Fruit fly (Drosophila melanogaster) whole organism, adult: ENCODE results near the gene CG32037.

Source experiments
- CG11617 ChIP-seq: fragments of 200-800 bp; sonication (Bioruptor generic); optimal IDR thresholded peaks from 2 replicates; lab custom pipeline; 2017; ENCODE audit warnings: mild to moderate bottlenecking, missing biosample characterization, missing genetic modification reagents, missing genetic modification characterization
- CG12768 ChIP-seq: fragments of 200-800 bp; sonication (Bioruptor generic); optimal IDR thresholded peaks from 2 replicates; lab custom pipeline; 2017; ENCODE audit warnings: missing biosample characterization, missing genetic modification characterization, mild to moderate bottlenecking, moderate library complexity, missing genetic modification reagents
- CG14711 ChIP-seq: fragments of 200-800 bp; sonication (Bioruptor generic); optimal IDR thresholded peaks from 2 replicates; lab custom pipeline; 2018; ENCODE audit warnings: missing biosample characterization, mild to moderate bottlenecking, missing genetic modification characterization, moderate library complexity
- CG1620 ChIP-seq: fragments of 200-800 bp; sonication (Bioruptor generic); optimal IDR thresholded peaks from 2 replicates; lab custom pipeline; 2016; ENCODE audit warnings: missing biosample characterization, missing genetic modification characterization
- CG33017 ChIP-seq: fragments of 200-800 bp; sonication (Bioruptor generic); optimal IDR thresholded peaks from 2 replicates; lab custom pipeline; 2018; ENCODE audit warnings: missing biosample characterization, mild to moderate bottlenecking, missing genetic modification characterization, moderate library complexity
- CG5204 ChIP-seq: fragments of 200-800 bp; sonication (Bioruptor generic); optimal IDR thresholded peaks from 2 replicates; lab custom pipeline; 2016; ENCODE audit warnings: missing biosample characterization, missing genetic modification characterization
- CG7045 ChIP-seq: fragments of 200-800 bp; sonication (Bioruptor generic); optimal IDR thresholded peaks from 2 replicates; lab custom pipeline; 2017; ENCODE audit warnings: missing biosample characterization, mild to moderate bottlenecking, missing genetic modification characterization
- CG7101 ChIP-seq: fragments of 200-800 bp; sonication (Bioruptor generic); optimal IDR thresholded peaks from 2 replicates; lab custom pipeline; 2018; ENCODE audit warnings: missing biosample characterization, mild to moderate bottlenecking, missing genetic modification characterization, moderate library complexity
- Clk ChIP-seq: fragments of 200-800 bp; sonication (Bioruptor generic); optimal IDR thresholded peaks from 2 replicates; lab custom pipeline; 2017; ENCODE audit warnings: missing biosample characterization, missing genetic modification characterization
- Crg-1 ChIP-seq: fragments of 200-800 bp; sonication (Bioruptor generic); optimal IDR thresholded peaks from 2 replicates; lab custom pipeline; 2016; ENCODE audit warnings: missing biosample characterization, missing genetic modification characterization
- Hr96 ChIP-seq: fragments of 200-800 bp; sonication (Bioruptor generic); optimal IDR thresholded peaks from 2 replicates; lab custom pipeline; 2016; ENCODE audit warnings: missing biosample characterization, missing genetic modification characterization
- Mnt ChIP-seq: fragments of 200-800 bp; sonication (Bioruptor generic); optimal IDR thresholded peaks from 2 replicates; lab custom pipeline; 2016; ENCODE audit warnings: missing biosample characterization, mild to moderate bottlenecking, missing genetic modification characterization
- bab1 ChIP-seq: fragments of 200-800 bp; sonication (Bioruptor generic); optimal IDR thresholded peaks from 3 replicates; lab custom pipeline; 2019; ENCODE audit warnings: missing biosample characterization, mild to moderate bottlenecking, missing genetic modification characterization, moderate library complexity
- cic ChIP-seq: fragments of 200-800 bp; sonication (Bioruptor generic); optimal IDR thresholded peaks from 2 replicates; lab custom pipeline; 2017; ENCODE audit warnings: missing biosample characterization, mild to moderate bottlenecking, missing genetic modification characterization, moderate library complexity
- cnc ChIP-seq, 2 experiments: fragments of >200 bp; optimal IDR thresholded peaks; 2 replicates each; lab custom pipeline; 2017
- kay ChIP-seq: fragments of 200-800 bp; sonication (Bioruptor generic); peaks from one replicate; lab custom pipeline; 2016; ENCODE audit warnings: missing biosample characterization, missing genetic modification characterization, borderline replicate concordance
- ovo ChIP-seq: fragments of 200-800 bp; sonication (Bioruptor generic); optimal IDR thresholded peaks from 2 replicates; lab custom pipeline; 2016; ENCODE audit warnings: missing biosample characterization, missing genetic modification characterization
- pad ChIP-seq: fragments of 200-800 bp; sonication (Bioruptor generic); optimal IDR thresholded peaks from 3 replicates; lab custom pipeline; 2017; ENCODE audit warnings: missing biosample characterization, missing genetic modification characterization, mild to moderate bottlenecking, moderate library complexity, missing genetic modification reagents
- tj ChIP-seq: fragments of 200-800 bp; sonication (Bioruptor generic); optimal IDR thresholded peaks from 3 replicates; lab custom pipeline; 2017; ENCODE audit warnings: missing biosample characterization, mild to moderate bottlenecking, missing genetic modification characterization, moderate library complexity
- toe ChIP-seq: fragments of 200-800 bp; sonication (Bioruptor generic); optimal IDR thresholded peaks from 2 replicates; lab custom pipeline; 2016; ENCODE audit warnings: missing biosample characterization, missing genetic modification characterization

Gene CG32037

DNA sequence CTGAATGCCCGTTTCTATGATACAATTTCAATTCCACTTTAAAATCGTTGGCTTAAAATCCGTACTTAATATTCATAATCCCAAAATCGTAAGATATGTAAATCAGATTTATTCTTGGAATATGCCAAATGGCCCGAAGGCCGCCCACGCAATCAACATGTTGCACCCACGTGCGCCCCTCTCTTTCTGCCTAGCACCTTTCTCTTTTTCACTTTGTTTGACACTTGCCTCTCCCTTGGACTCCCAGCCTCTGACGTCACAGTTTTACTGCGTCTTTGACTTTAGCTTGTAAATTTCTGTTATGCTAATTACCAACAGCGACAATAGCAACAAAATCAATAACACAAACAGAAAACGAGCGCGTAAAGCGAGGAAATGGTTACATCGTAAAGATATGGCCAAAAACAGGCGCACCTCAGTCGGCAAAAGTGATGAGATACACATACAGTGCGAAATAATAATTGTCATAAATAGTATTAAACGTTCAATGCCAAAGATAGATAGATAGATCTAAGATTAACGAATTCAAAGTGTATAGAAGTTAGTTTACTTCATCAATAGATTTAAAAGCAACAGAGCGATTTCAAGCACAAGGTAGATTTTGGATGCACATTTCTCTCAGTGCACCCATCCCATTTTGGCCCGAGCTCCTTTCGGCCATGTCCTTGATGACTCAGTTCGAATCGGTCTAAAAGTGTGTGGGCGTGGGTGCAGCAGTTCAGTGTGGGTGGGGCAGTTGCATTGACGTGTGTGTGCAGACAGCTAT is 11.7 kb upstream of the CG32037 start:
- TF ChIP-seq kay (GFP tag; lab: Kevin White, UChicago) (peak; percentile 59), toe (GFP tag; lab: Kevin White, UChicago) (no peak), CG7101 (tag; lab: Kevin White, UChicago) (peak; percentile 9), CG33017 (tag; lab: Kevin White, UChicago) (peak; percentile 32), CG11617 (GFP tag; lab: Kevin White, UChicago) (no peak), Clk (GFP tag; lab: Kevin White, UChicago) (no peak), CG7045 (GFP tag; lab: Kevin White, UChicago) (peak; percentile 35), Mnt (GFP tag; lab: Kevin White, UChicago) (peak; percentile 13), pad (no peak), tj (GFP tag; lab: Kevin White, UChicago) (no peak)

DNA sequence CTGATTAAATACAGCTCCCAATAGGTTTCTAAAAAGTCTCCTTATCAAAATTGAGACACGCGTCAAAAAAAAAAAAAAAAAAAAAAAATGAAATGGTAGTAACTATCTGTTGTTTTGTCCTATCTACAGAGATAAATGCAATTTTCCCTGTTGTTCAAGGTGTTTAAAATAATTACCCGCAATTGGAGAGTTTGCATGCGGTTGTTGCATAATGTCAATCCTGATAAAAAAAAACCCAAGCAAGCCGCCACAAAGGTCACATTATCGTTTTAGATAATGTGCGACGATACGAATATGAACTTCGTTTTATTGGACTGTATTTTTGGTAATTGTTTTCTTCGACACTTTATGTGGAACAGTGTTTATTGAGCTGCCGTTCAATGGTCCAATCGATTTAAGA is 10.8 kb upstream of the CG32037 start:
- TF ChIP-seq Hr96 (GFP tag; lab: Kevin White, UChicago): no peak
- TF ChIP-seq cic: peak; percentile 52

dm6 chr3L:9502294-9502693 is 10.3 kb upstream of the CG32037 start:
- no peak for TF ChIP-seq CG1620 (GFP tag; lab: Kevin White, UChicago)
- no peak for TF ChIP-seq CG11617 (GFP tag; lab: Kevin White, UChicago)
- TF ChIP-seq toe (GFP tag; lab: Kevin White, UChicago): no peak
- TF ChIP-seq tj (GFP tag; lab: Kevin White, UChicago): peak; percentile 71
- TF ChIP-seq kay (GFP tag; lab: Kevin White, UChicago): no peak

DNA sequence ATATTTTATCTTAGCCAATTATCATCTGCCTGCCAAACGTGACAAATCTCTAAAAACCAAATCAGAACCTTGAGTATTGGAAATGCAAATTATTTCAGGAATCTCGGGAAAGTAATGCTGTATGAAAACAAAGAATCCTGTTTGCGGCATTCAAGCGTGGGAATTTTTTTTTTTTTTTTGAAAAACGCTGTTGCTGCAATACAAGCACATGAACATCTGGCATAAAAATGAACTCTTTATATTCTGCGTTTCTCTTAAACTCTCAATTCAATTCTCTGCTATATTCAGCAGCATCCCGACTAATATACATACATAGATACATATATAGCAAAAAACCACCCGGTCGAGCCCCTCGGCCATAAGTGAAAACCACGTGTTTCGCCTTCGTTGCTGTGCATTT is 9.3 kb upstream of the CG32037 start:
- TF ChIP-seq CG7045 (GFP tag; lab: Kevin White, UChicago) (no peak), kay (GFP tag; lab: Kevin White, UChicago) (peak; percentile 67), CG1620 (GFP tag; lab: Kevin White, UChicago) (no peak)

dm6 chr3L:9499919-9500807 is 8.1 kb upstream of the CG32037 start:
- TF ChIP-seq toe (GFP tag; lab: Kevin White, UChicago) (no peak), CG7101 (tag; lab: Kevin White, UChicago) (no peak), Clk (GFP tag; lab: Kevin White, UChicago) (no peak), Mnt (GFP tag; lab: Kevin White, UChicago) (no peak), CG33017 (tag; lab: Kevin White, UChicago) (no peak), Hr96 (GFP tag; lab: Kevin White, UChicago) (no peak), Crg-1 (GFP tag; lab: Kevin White, UChicago) (no peak), cnc (optimal IDR thresholded peaks at IDR 0.05; lab: Kevin White, UChicago) (peak in 1 of 2 experiments; percentile 29), kay (GFP tag; lab: Kevin White, UChicago) (peak; percentile 60), tj (GFP tag; lab: Kevin White, UChicago) (peak; percentile 83), cic (peak; percentile 28), pad (no peak), CG1620 (GFP tag; lab: Kevin White, UChicago) (no peak), CG11617 (GFP tag; lab: Kevin White, UChicago) (no peak), ovo (GFP tag; lab: Kevin White, UChicago) (no peak), bab1 (no peak), CG14711 (tag; lab: Kevin White, UChicago) (no peak), CG12768 (no peak), CG5204 (no peak), CG7045 (GFP tag; lab: Kevin White, UChicago) (no peak)

DNA sequence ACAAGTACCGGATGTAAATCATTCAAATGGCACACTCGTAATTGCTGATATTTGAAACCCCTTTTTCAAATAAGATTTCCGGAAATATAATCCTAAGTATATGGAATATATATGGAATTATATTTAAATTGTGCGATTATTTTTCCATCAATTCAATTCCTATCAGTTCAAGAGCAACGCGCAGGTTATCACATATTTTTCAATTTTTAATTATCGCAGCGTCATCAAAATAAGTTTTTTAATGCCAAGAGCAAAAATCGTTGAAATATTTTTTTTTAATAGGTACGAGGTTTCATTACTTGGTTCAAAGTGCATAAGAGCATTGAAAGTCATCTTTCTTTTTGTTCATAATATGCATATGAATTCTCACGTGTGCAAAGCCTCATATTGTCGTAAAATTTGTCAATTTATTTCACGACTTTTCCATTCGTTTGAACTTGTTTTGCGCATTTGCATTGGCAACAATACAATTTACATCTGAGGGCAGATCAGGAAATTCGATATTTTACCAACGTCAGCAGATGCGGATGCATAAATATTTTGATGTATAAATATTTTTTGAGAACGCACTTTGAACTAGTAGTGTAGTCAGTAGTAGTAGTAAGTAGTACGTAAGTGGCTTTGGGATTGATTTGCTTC is 6.1 kb upstream of the CG32037 start:
- TF ChIP-seq pad (no peak), kay (GFP tag; lab: Kevin White, UChicago) (peak; percentile 60), Crg-1 (GFP tag; lab: Kevin White, UChicago) (no peak), Mnt (GFP tag; lab: Kevin White, UChicago) (no peak), bab1 (no peak), CG7101 (tag; lab: Kevin White, UChicago) (no peak), CG14711 (tag; lab: Kevin White, UChicago) (no peak), Clk (GFP tag; lab: Kevin White, UChicago) (no peak), cic (peak; percentile 51), CG5204 (no peak), CG12768 (peak; percentile 21), CG11617 (GFP tag; lab: Kevin White, UChicago) (no peak), tj (GFP tag; lab: Kevin White, UChicago) (peak; percentile 23), CG7045 (GFP tag; lab: Kevin White, UChicago) (no peak), CG1620 (GFP tag; lab: Kevin White, UChicago) (no peak)
